Fruit fly (Drosophila melanogaster): Measurements from ENCODE around the gene cona.
A peak's percentile ranks its signal among the peaks of the same experiment; 100 is the strongest.

cona gene

dm6 chr3R:18404713-18405112 is 19.1 kb downstream of the cona start, which contains the start of gene CG7685 (continued):
- TF ChIP-seq fu2 (GFP tag; optimal IDR thresholded peaks at IDR 0.05) (peak; percentile 55), CG15269 (tag; optimal IDR thresholded peaks at IDR 0.05) (peak; percentile 73), dysf (GFP tag; IDR thresholded peaks at IDR 0.05) (peak; percentile 50; the same call in 1 of the 3 replicates), CG18262 (tag; optimal IDR thresholded peaks at IDR 0.05) (peak; percentile 48), Hmr (GFP tag; optimal IDR thresholded peaks at IDR 0.05) (peak; percentile 65), CG17912 (GFP tag; optimal IDR thresholded peaks at IDR 0.05) (peak; percentile 8), CG32767 (GFP tag; IDR thresholded peaks at IDR 0.05) (no peak), NK7.1 (GFP tag; optimal IDR thresholded peaks at IDR 0.05) (peak; percentile 5), Myb (GFP tag; optimal IDR thresholded peaks at IDR 0.05) (peak; percentile 63), CG4617 (GFP tag; optimal IDR thresholded peaks at IDR 0.05; ENCODE audit: borderline replicate concordance) (peak; percentile 88), CoRest (tag; optimal IDR thresholded peaks at IDR 0.05) (peak; percentile 59), Fer3 (tag; optimal IDR thresholded peaks at IDR 0.05) (peak; percentile 72), CG18619 (GFP tag; optimal IDR thresholded peaks at IDR 0.05) (peak; percentile 51), CG12659 (GFP tag; optimal IDR thresholded peaks at IDR 0.05) (peak; percentile 75), pnt (GFP tag; optimal IDR thresholded peaks at IDR 0.05) (peak; percentile 20), CG18599 (GFP tag; optimal IDR thresholded peaks at IDR 0.05) (peak; percentile 76), Bteb2 (GFP tag; optimal IDR thresholded peaks at IDR 0.05) (peak; percentile 66), aop (GFP tag; IDR thresholded peaks at IDR 0.05) (no peak), CG6272 (GFP tag; IDR thresholded peaks at IDR 0.05) (no peak), CG34376 (GFP tag; optimal IDR thresholded peaks at IDR 0.05) (peak; percentile 81), CG6175 (GFP tag; IDR thresholded peaks at IDR 0.05) (no peak), prd (optimal IDR thresholded peaks at IDR 0.05) (no peak), prd (GFP tag; IDR thresholded peaks at IDR 0.05) (peak; percentile 50; the same call in 2 of the 3 replicates), E2f2 (GFP tag; IDR thresholded peaks at IDR 0.05) (peak; percentile 83), CG34422 (GFP tag; IDR thresholded peaks at IDR 0.05) (peak; percentile 71), CG12155 (GFP tag; optimal IDR thresholded peaks at IDR 0.05) (peak; percentile 65), CG8944 (GFP tag; optimal IDR thresholded peaks at IDR 0.05) (peak; percentile 28), chn (GFP tag; optimal IDR thresholded peaks at IDR 0.05) (peak; percentile 64), CG5245 (GFP tag; optimal IDR thresholded peaks at IDR 0.05) (peak; percentile 34), Sox102F (GFP tag; optimal IDR thresholded peaks at IDR 0.05) (peak; percentile 51), Hmx (GFP tag; optimal IDR thresholded peaks at IDR 0.05) (peak; percentile 15), Fer2 (tag; optimal IDR thresholded peaks at IDR 0.05) (peak; percentile 33), ind (GFP tag; optimal IDR thresholded peaks at IDR 0.05) (peak; percentile 52), Ets97D (GFP tag; optimal IDR thresholded peaks at IDR 0.05) (peak; percentile 66), Stat92E (GFP tag; optimal IDR thresholded peaks at IDR 0.05) (no peak), CG7963 (GFP tag; IDR thresholded peaks at IDR 0.05; ENCODE audit: partially characterized antibody) (no peak), lmd (GFP tag; IDR thresholded peaks at IDR 0.05) (peak; percentile 56; the same call in 1 of the 2 replicates), CG17802 (tag; optimal IDR thresholded peaks at IDR 0.05) (peak; percentile 18), da (GFP tag; optimal IDR thresholded peaks at IDR 0.05) (no peak), mirr (GFP tag; optimal IDR thresholded peaks at IDR 0.05) (peak; percentile 66), knrl (GFP tag; IDR thresholded peaks at IDR 0.05; ENCODE audit: partially characterized antibody) (no peak), CG15601 (tag; optimal IDR thresholded peaks at IDR 0.05) (peak; percentile 45), CG3163 (GFP tag; optimal IDR thresholded peaks at IDR 0.05) (peak; percentile 48), CG8388 (GFP tag; optimal IDR thresholded peaks at IDR 0.05) (peak; percentile 47), CG4424 (GFP tag; optimal IDR thresholded peaks at IDR 0.05) (peak; percentile 55), CG31224 (GFP tag; IDR thresholded peaks at IDR 0.05) (no peak), CG3281 (GFP tag; optimal IDR thresholded peaks at IDR 0.05) (peak; percentile 77), Atf-2 (GFP tag; optimal IDR thresholded peaks at IDR 0.05) (peak; percentile 64), unc-4 (GFP tag; IDR thresholded peaks at IDR 0.05; ENCODE audit: partially characterized antibody) (peak; percentile 21; the same call in 1 of the 2 replicates), Atf6 (GFP tag; IDR thresholded peaks at IDR 0.05) (peak; percentile 66), CG2202 (tag; optimal IDR thresholded peaks at IDR 0.05) (peak; percentile 17)
